Worm (Caenorhabditis elegans): ENCODE data around the gene wee-1.3.
"Not testable (repeated sequence)": the region's sequence is repeated elsewhere in the genome, so short reads cannot be mapped to it uniquely, and the experiment has no call there.

ce11 chrII:9731810-9732209 lies 15.5 kb upstream of the wee-1.3 start, which contains the start of gene mab-3:
- not testable (repeated sequence) for TF ChIP-seq lin-11 (tag; optimal IDR thresholded peaks at IDR 0.05); elt-2 (tag; optimal IDR thresholded peaks at IDR 0.05); nfya-1 (tag; optimal IDR thresholded peaks at IDR 0.05); ama-1 (optimal IDR thresholded peaks at IDR 0.05); ref-2 (tag; optimal IDR thresholded peaks at IDR 0.05); mec-3 (tag; optimal IDR thresholded peaks at IDR 0.05; ENCODE audit: borderline replicate concordance)
